Fruit fly (Drosophila melanogaster) whole organism, embryonic: ENCODE measurements around the gene CG7011.
A peak's percentile ranks its signal among the peaks of the same experiment; 100 is the strongest.

ENCODE experiments used
- Abd-B ChIP-seq: fragments of 200-800 bp; sonication (Bioruptor generic); optimal IDR thresholded peaks from 2 replicates; lab custom pipeline; 2018; ENCODE audit warnings: missing biosample characterization, mild to moderate bottlenecking, missing genetic modification characterization, moderate library complexity
- Bgb ChIP-seq: fragments of 200-800 bp; sonication (Bioruptor generic); IDR thresholded peaks from 2 replicates; pipeline ENCODE4 v1.3.6; 2022; ENCODE audit warnings: missing biosample characterization, missing genetic modification characterization; ENCODE audit not compliant: partially characterized antibody
- CG10274 ChIP-seq: fragments of 200-800 bp; sonication (Bioruptor generic); optimal IDR thresholded peaks from 3 replicates; lab custom pipeline; 2017; ENCODE audit warnings: missing biosample characterization, mild to moderate bottlenecking, missing genetic modification characterization
- CG10979 ChIP-seq: fragments of 200-800 bp; sonication (Bioruptor generic); optimal IDR thresholded peaks from 2 replicates; lab custom pipeline; 2018; ENCODE audit warnings: missing biosample characterization, mild to moderate bottlenecking, missing genetic modification characterization, moderate library complexity
- CG12071 ChIP-seq: fragments of 200-800 bp; sonication (Bioruptor generic); optimal IDR thresholded peaks from 3 replicates; lab custom pipeline; 2018; ENCODE audit warnings: missing biosample characterization, mild to moderate bottlenecking, missing genetic modification characterization
- CG15073 ChIP-seq: fragments of 200-800 bp; sonication (Bioruptor generic); optimal IDR thresholded peaks from 2 replicates; lab custom pipeline; 2016; ENCODE audit warnings: missing biosample characterization, missing genetic modification characterization
- CG1529 ChIP-seq: fragments of 200-800 bp; sonication (Bioruptor generic); optimal IDR thresholded peaks from 3 replicates; lab custom pipeline; 2018; ENCODE audit warnings: missing biosample characterization, missing genetic modification characterization
- CG17328 ChIP-seq: fragments of 200-800 bp; sonication (Bioruptor generic); IDR thresholded peaks from 2 replicates; pipeline ENCODE4 v1.3.6; 2022; ENCODE audit warnings: missing biosample characterization, missing genetic modification characterization
- CG18262 ChIP-seq: fragments of 200-800 bp; optimal IDR thresholded peaks from 3 replicates; lab custom pipeline; 2019; ENCODE audit warnings: missing biosample characterization, mild to moderate bottlenecking, missing genetic modification characterization, moderate library complexity
- CG18599 ChIP-seq: fragments of 200-800 bp; sonication (Bioruptor generic); optimal IDR thresholded peaks from 3 replicates; lab custom pipeline; 2017; ENCODE audit warnings: missing biosample characterization, missing genetic modification characterization, mild to moderate bottlenecking, moderate library complexity, missing genetic modification reagents
- CG2116 ChIP-seq: fragments of 200-800 bp; sonication (Bioruptor generic); optimal IDR thresholded peaks from 3 replicates; lab custom pipeline; 2018; ENCODE audit warnings: missing biosample characterization, mild to moderate bottlenecking, missing genetic modification characterization
- CG31224 ChIP-seq: fragments of 200-800 bp; sonication (Bioruptor generic); IDR thresholded peaks from 2 replicates; pipeline ENCODE4 v1.3.6; 2022; ENCODE audit warnings: missing biosample characterization, missing genetic modification characterization
- CG32532 ChIP-seq: fragments of 200-800 bp; sonication (Bioruptor generic); IDR thresholded peaks from 2 replicates; pipeline ENCODE4 v1.3.6; 2022; ENCODE audit warnings: missing biosample characterization, missing genetic modification characterization
- CG32772 ChIP-seq: fragments of 200-800 bp; sonication (Bioruptor generic); IDR thresholded peaks from 2 replicates; pipeline ENCODE4 v1.3.6; 2022; ENCODE audit warnings: missing biosample characterization, missing genetic modification characterization
- CG42726 ChIP-seq: fragments of 200-800 bp; sonication (Bioruptor generic); IDR thresholded peaks from 2 replicates; pipeline ENCODE4 v1.3.6; 2022; ENCODE audit warnings: missing biosample characterization, missing genetic modification characterization; ENCODE audit not compliant: partially characterized antibody
- CG4424 ChIP-seq: fragments of 200-800 bp; sonication (Bioruptor generic); optimal IDR thresholded peaks from 3 replicates; lab custom pipeline; 2016; ENCODE audit warnings: missing biosample characterization, missing genetic modification characterization
- CG4854 ChIP-seq: fragments of 200-800 bp; sonication (Bioruptor generic); optimal IDR thresholded peaks from 2 replicates; lab custom pipeline; 2016; ENCODE audit warnings: missing biosample characterization, missing genetic modification characterization, inconsistent platforms
- CG6654 ChIP-seq: fragments of 200-800 bp; sonication (Bioruptor generic); optimal IDR thresholded peaks from 2 replicates; lab custom pipeline; 2017; ENCODE audit warnings: missing biosample characterization, mild to moderate bottlenecking, missing genetic modification characterization
- CG7786 ChIP-seq: fragments of 200-800 bp; sonication (Bioruptor generic); optimal IDR thresholded peaks from 2 replicates; lab custom pipeline; 2016; ENCODE audit warnings: missing biosample characterization, missing genetic modification characterization
- CG7839 ChIP-seq: fragments of 200-800 bp; sonication (Bioruptor generic); optimal IDR thresholded peaks from 3 replicates; lab custom pipeline; 2018; ENCODE audit warnings: missing biosample characterization, mild to moderate bottlenecking, missing genetic modification characterization, moderate library complexity
- CG8388 ChIP-seq: fragments of 200-800 bp; sonication (Bioruptor generic); optimal IDR thresholded peaks from 2 replicates; lab custom pipeline; 2019; ENCODE audit warnings: missing biosample characterization, mild to moderate bottlenecking, missing genetic modification characterization, moderate library complexity
- Ets97D ChIP-seq: fragments of 200-800 bp; sonication (Bioruptor generic); optimal IDR thresholded peaks from 3 replicates; lab custom pipeline; 2016; ENCODE audit warnings: missing biosample characterization, missing genetic modification characterization
- Fer3 ChIP-seq: fragments of 200-800 bp; sonication (Bioruptor generic); optimal IDR thresholded peaks from 2 replicates; lab custom pipeline; 2018; ENCODE audit warnings: missing biosample characterization, mild to moderate bottlenecking, missing genetic modification characterization, moderate library complexity
- Hsf ChIP-seq: fragments of 200-800 bp; sonication (Bioruptor generic); optimal IDR thresholded peaks from 3 replicates; lab custom pipeline; 2016; ENCODE audit warnings: missing biosample characterization, missing genetic modification characterization
- Ravus ChIP-seq: fragments of 200-800 bp; sonication (Bioruptor generic); IDR thresholded peaks from 2 replicates; pipeline ENCODE4 v1.3.6; 2022; ENCODE audit warnings: missing biosample characterization, missing genetic modification characterization
- Side ChIP-seq: fragments of 200-800 bp; sonication (Bioruptor generic); optimal IDR thresholded peaks from 2 replicates; lab custom pipeline; 2016; ENCODE audit warnings: missing biosample characterization, missing genetic modification characterization
- Six4 ChIP-seq: fragments of 200-800 bp; sonication (Bioruptor generic); optimal IDR thresholded peaks from 2 replicates; lab custom pipeline; 2016; ENCODE audit warnings: missing biosample characterization, missing genetic modification characterization
- Xrp1 ChIP-seq: fragments of 200-800 bp; sonication (Bioruptor generic); IDR thresholded peaks from 2 replicates; pipeline ENCODE4 v1.3.6; 2022; ENCODE audit warnings: missing biosample characterization, missing genetic modification characterization
- abd-A ChIP-seq: fragments of 200-800 bp; sonication (Bioruptor generic); optimal IDR thresholded peaks from 3 replicates; lab custom pipeline; 2019; ENCODE audit warnings: missing biosample characterization, mild to moderate bottlenecking, missing genetic modification characterization, moderate library complexity
- cad ChIP-seq: fragments of >200 bp; optimal IDR thresholded peaks from 2 replicates; lab custom pipeline; 2017; ENCODE audit warnings: missing biosample characterization, missing genetic modification characterization
- cas ChIP-seq: fragments of 200-800 bp; sonication (Bioruptor generic); IDR thresholded peaks from 2 replicates; pipeline ENCODE4 v1.3.6; 2022; ENCODE audit warnings: missing biosample characterization, missing genetic modification characterization
- cato ChIP-seq: fragments of 200-800 bp; sonication (Bioruptor generic); optimal IDR thresholded peaks from 2 replicates; lab custom pipeline; 2016; ENCODE audit warnings: missing biosample characterization, missing genetic modification characterization, borderline replicate concordance
- chif ChIP-seq, 2 experiments: fragments of 200-800 bp; sonication (Bioruptor generic); optimal IDR thresholded peaks; 3 replicates each; lab custom pipeline; 2016; ENCODE audit warnings: missing biosample characterization in 2 of 2, missing genetic modification characterization in 2 of 2
- croc ChIP-seq: fragments of 200-800 bp; sonication (Bioruptor generic); conservative IDR thresholded peaks from 3 replicates; pipeline ENCODE4 v1.3.6; 2022; ENCODE audit warnings: missing biosample characterization, missing genetic modification characterization
- dan ChIP-seq: fragments of 200-800 bp; sonication (Bioruptor generic); IDR thresholded peaks from 2 replicates; pipeline ENCODE4 v1.3.6; 2022; ENCODE audit warnings: missing biosample characterization, missing genetic modification characterization
- dmrt99B ChIP-seq: fragments of 200-800 bp; sonication (Bioruptor generic); optimal IDR thresholded peaks from 2 replicates; lab custom pipeline; 2018; ENCODE audit warnings: missing biosample characterization, mild to moderate bottlenecking, missing genetic modification characterization, moderate library complexity
- eyg ChIP-seq: fragments of 200-800 bp; sonication (Bioruptor generic); optimal IDR thresholded peaks from 3 replicates; lab custom pipeline; 2016; ENCODE audit warnings: missing biosample characterization, missing genetic modification characterization
- gcm ChIP-seq: fragments of 200-800 bp; sonication (Bioruptor generic); optimal IDR thresholded peaks from 2 replicates; lab custom pipeline; 2019; ENCODE audit warnings: missing biosample characterization, mild to moderate bottlenecking, missing genetic modification characterization, moderate library complexity
- gro ChIP-seq: fragments of 200-800 bp; sonication (Bioruptor generic); optimal IDR thresholded peaks from 2 replicates; lab custom pipeline; 2016; ENCODE audit warnings: missing biosample characterization, missing genetic modification characterization
- gt ChIP-seq: fragments of 200-800 bp; sonication (Bioruptor generic); IDR thresholded peaks from 2 replicates; pipeline ENCODE4 v1.3.6; 2022; ENCODE audit warnings: missing biosample characterization, missing genetic modification characterization
- knrl ChIP-seq: fragments of 200-800 bp; sonication (Bioruptor generic); IDR thresholded peaks from 3 replicates; pipeline ENCODE4 v1.3.6; 2022; ENCODE audit warnings: missing biosample characterization, missing genetic modification characterization; ENCODE audit not compliant: partially characterized antibody
- nom ChIP-seq: fragments of 200-800 bp; sonication (Bioruptor generic); optimal IDR thresholded peaks from 2 replicates; lab custom pipeline; 2017; ENCODE audit warnings: missing biosample characterization, missing genetic modification characterization, mild to moderate bottlenecking, moderate library complexity, missing genetic modification reagents
- pzg ChIP-seq: fragments of 200-800 bp; sonication (Bioruptor generic); optimal IDR thresholded peaks from 3 replicates; lab custom pipeline; 2018; ENCODE audit warnings: missing biosample characterization, mild to moderate bottlenecking, missing genetic modification characterization, moderate library complexity
- sd ChIP-seq: fragments of 200-800 bp; sonication (Bioruptor generic); optimal IDR thresholded peaks from 3 replicates; lab custom pipeline; 2018; ENCODE audit warnings: missing biosample characterization, mild to moderate bottlenecking, missing genetic modification characterization, moderate library complexity
- slp2 ChIP-seq: fragments of 200-800 bp; sonication (Bioruptor generic); optimal IDR thresholded peaks from 2 replicates; lab custom pipeline; 2016; ENCODE audit warnings: missing biosample characterization, missing genetic modification characterization
- ssp ChIP-seq: fragments of 200-800 bp; sonication (Bioruptor generic); IDR thresholded peaks from 2 replicates; pipeline ENCODE4 v1.3.6; 2022; ENCODE audit warnings: missing biosample characterization, missing genetic modification characterization
- tap ChIP-seq: fragments of 200-800 bp; optimal IDR thresholded peaks from 3 replicates; lab custom pipeline; 2019; ENCODE audit warnings: missing biosample characterization, mild to moderate bottlenecking, missing genetic modification characterization, moderate library complexity
- vnd ChIP-seq: fragments of 200-800 bp; sonication (Bioruptor generic); IDR thresholded peaks from 3 replicates; pipeline ENCODE4 v1.3.6; 2022; ENCODE audit warnings: missing biosample characterization, missing genetic modification characterization; ENCODE audit not compliant: partially characterized antibody
- yki ChIP-seq: fragments of >200 bp; optimal IDR thresholded peaks from 3 replicates; lab custom pipeline; 2018
- z ChIP-seq: fragments of 200-800 bp; sonication (Bioruptor generic); IDR thresholded peaks from 3 replicates; pipeline ENCODE4 v1.3.6; 2022; ENCODE audit warnings: missing biosample characterization, missing genetic modification characterization

CG7011 gene

DNA sequence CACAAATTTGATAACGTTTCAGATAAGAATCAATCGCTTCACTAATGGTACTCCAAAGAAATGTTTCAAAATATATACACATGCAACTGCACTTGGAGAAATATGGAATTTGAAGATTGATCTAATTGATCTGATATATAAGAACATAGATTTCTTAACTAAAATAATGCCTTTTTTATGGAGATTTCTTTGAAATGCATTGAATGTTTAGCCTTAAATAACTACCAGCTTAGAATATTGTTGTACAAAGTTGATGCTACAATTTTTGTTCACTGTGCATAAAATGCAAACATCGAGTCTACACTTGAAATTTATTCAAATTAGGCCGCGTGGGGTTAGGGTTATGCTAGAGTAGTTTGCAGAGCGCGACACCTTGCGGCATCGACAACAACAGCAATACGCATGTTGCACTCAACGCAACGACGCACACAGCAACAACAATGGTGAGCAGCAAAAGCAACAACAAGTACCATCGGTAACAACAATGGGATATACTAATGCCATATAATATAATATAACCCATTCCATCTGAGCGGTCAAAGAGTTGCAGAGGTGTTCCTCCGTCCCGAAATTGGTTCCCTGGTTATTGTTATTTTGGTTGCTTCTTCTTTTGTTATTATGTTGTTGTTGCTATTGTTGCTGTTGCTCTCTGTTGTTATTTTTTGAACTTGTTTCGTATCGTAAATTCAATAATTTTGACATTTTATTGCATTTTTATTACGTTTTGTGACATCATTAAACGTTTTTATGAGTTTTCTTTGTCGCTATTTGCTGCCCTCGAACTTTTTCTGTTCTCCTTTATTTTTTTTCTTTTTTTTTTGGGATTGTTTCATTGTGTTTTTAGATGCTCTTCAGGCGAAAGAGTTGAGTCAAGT, 36.0 kb upstream of the CG7011 start (continued):
- TF ChIP-seq pzg (no peak), Bgb (GFP tag; lab: Robert Waterston, UW) (no peak), CG10274 (GFP tag; lab: Kevin White, UChicago) (no peak), Abd-B (no peak), z (GFP tag; lab: Robert Waterston, UW) (no peak), dmrt99B (tag; lab: Kevin White, UChicago) (peak; percentile 25), CG7839 (peak; percentile 34), Six4 (GFP tag; lab: Kevin White, UChicago) (no peak), CG12071 (no peak), sd (tag; lab: Kevin White, UChicago) (no peak), gcm (GFP tag; lab: Kevin White, UChicago) (no peak), Ravus (no peak), CG1529 (GFP tag; lab: Kevin White, UChicago) (no peak), CG18262 (tag; lab: Kevin White, UChicago) (peak; percentile 76), gt (GFP tag; lab: Robert Waterston, UW) (no peak), cas (no peak), eyg (GFP tag; lab: Kevin White, UChicago) (no peak), Side (GFP tag; lab: Kevin White, UChicago) (no peak), knrl (GFP tag; lab: Robert Waterston, UW) (no peak), chif (GFP tag; optimal IDR thresholded peaks at IDR 0.05; lab: Kevin White, UChicago) (peak in 1 of 2 experiments; percentile 39), yki (no peak), dan (GFP tag; lab: Robert Waterston, UW) (no peak), CG31224 (GFP tag; lab: Robert Waterston, UW) (no peak), Hsf (peak; percentile 43), ssp (GFP tag; lab: Robert Waterston, UW) (no peak), gro (GFP tag; lab: Kevin White, UChicago) (no peak), CG42726 (GFP tag; lab: Robert Waterston, UW) (no peak), Fer3 (tag; lab: Kevin White, UChicago) (no peak), croc (no peak; the same call in 2 of the 3 replicates), CG17328 (GFP tag; lab: Robert Waterston, UW) (peak; percentile 59; the same call in 1 of the 2 replicates), vnd (GFP tag; lab: Robert Waterston, UW) (no peak), CG4854 (GFP tag; lab: Kevin White, UChicago) (no peak), cato (GFP tag; lab: Kevin White, UChicago) (no peak), nom (GFP tag; lab: Kevin White, UChicago) (no peak), CG7786 (GFP tag; lab: Kevin White, UChicago) (no peak), CG32772 (GFP tag; lab: Robert Waterston, UW) (no peak), CG4424 (GFP tag; lab: Kevin White, UChicago) (peak; percentile 44), Xrp1 (GFP tag; lab: Robert Waterston, UW) (peak; percentile 77), CG8388 (peak; percentile 30), CG2116 (GFP tag; lab: Kevin White, UChicago) (no peak), CG6654 (GFP tag; lab: Kevin White, UChicago) (no peak), CG15073 (GFP tag; lab: Kevin White, UChicago) (no peak), CG18599 (no peak), CG10979 (peak; percentile 71), tap (tag; lab: Kevin White, UChicago) (no peak), abd-A (peak; percentile 87), slp2 (GFP tag; lab: Kevin White, UChicago) (no peak), cad (GFP tag; lab: Kevin White, UChicago) (no peak), Ets97D (GFP tag; lab: Kevin White, UChicago) (no peak), CG32532 (GFP tag; lab: Robert Waterston, UW) (no peak)
